Worm (Caenorhabditis elegans): ENCODE measurements around the gene ceh-28.

ceh-28 gene

ce11 chrX:13119900-13120299 is 45.4 kb downstream of the ceh-28 start:
- TF ChIP-seq dao-5 (tag; optimal IDR thresholded peaks at IDR 0.05) (no peak), him-1 (tag; optimal IDR thresholded peaks at IDR 0.05) (no peak), W03F9.2 (tag; optimal IDR thresholded peaks at IDR 0.05) (no peak)

ce11 chrX:13121104-13121503 is 46.6 kb downstream of the ceh-28 start:
- TF ChIP-seq dao-5 (tag; optimal IDR thresholded peaks at IDR 0.05) (peak; percentile 41), W03F9.2 (tag; optimal IDR thresholded peaks at IDR 0.05) (no peak), him-1 (tag; optimal IDR thresholded peaks at IDR 0.05) (no peak)

- TF ChIP-seq W03F9.2 (tag; optimal IDR thresholded peaks at IDR 0.05) (no peak), dao-5 (tag; optimal IDR thresholded peaks at IDR 0.05) (no peak), him-1 (tag; optimal IDR thresholded peaks at IDR 0.05) (no peak)
These were observed 47.7 kb downstream of the ceh-28 start, which contains the start of gene snx-17 for ce11 chrX:13122191-13122590. Gene snx-17 (minus strand): TSS chrX:13122291.
